Fruit fly (Drosophila melanogaster) whole organism, embryonic: ENCODE results near the gene bin.

Experiments
- CG10267 ChIP-seq: fragments of 200-800 bp; sonication (Bioruptor generic); optimal IDR thresholded peaks from 2 replicates; lab custom pipeline; 2018; ENCODE audit warnings: missing biosample characterization, mild to moderate bottlenecking, missing genetic modification characterization, moderate library complexity
- CG10654 ChIP-seq: fragments of 200-800 bp; sonication (Bioruptor generic); optimal IDR thresholded peaks from 2 replicates; lab custom pipeline; 2016; ENCODE audit warnings: missing biosample characterization, missing genetic modification characterization
- CG11696 ChIP-seq: fragments of 200-800 bp; sonication (Bioruptor generic); IDR thresholded peaks from 2 replicates; pipeline ENCODE4 v1.3.6; 2022; ENCODE audit warnings: missing biosample characterization, missing genetic modification characterization
- CG12942 ChIP-seq: fragments of 200-800 bp; sonication (Bioruptor generic); optimal IDR thresholded peaks from 3 replicates; lab custom pipeline; 2016; ENCODE audit warnings: missing biosample characterization, missing genetic modification characterization
- CG15269 ChIP-seq: fragments of 200-800 bp; sonication (Bioruptor generic); optimal IDR thresholded peaks from 2 replicates; lab custom pipeline; 2018; ENCODE audit warnings: missing biosample characterization, mild to moderate bottlenecking, missing genetic modification characterization, moderate library complexity
- CG15514 ChIP-seq: fragments of 200-800 bp; sonication (Bioruptor generic); optimal IDR thresholded peaks from 3 replicates; lab custom pipeline; 2017; ENCODE audit warnings: missing biosample characterization, missing genetic modification characterization, mild to moderate bottlenecking, moderate library complexity, missing genetic modification reagents
- CG1792 ChIP-seq: fragments of 200-800 bp; sonication (Bioruptor generic); optimal IDR thresholded peaks from 2 replicates; lab custom pipeline; 2016; ENCODE audit warnings: missing biosample characterization, missing genetic modification characterization
- CG2712 ChIP-seq: fragments of 200-800 bp; optimal IDR thresholded peaks from 3 replicates; lab custom pipeline; 2019; ENCODE audit warnings: missing biosample characterization, mild to moderate bottlenecking, missing genetic modification characterization, moderate library complexity
- CG32767 ChIP-seq: fragments of 200-800 bp; sonication (Bioruptor generic); IDR thresholded peaks from 2 replicates; pipeline ENCODE4 v1.3.6; 2022; ENCODE audit warnings: missing biosample characterization, missing genetic modification characterization
- CG42726 ChIP-seq: fragments of 200-800 bp; sonication (Bioruptor generic); IDR thresholded peaks from 2 replicates; pipeline ENCODE4 v1.3.6; 2022; ENCODE audit warnings: missing biosample characterization, missing genetic modification characterization; ENCODE audit not compliant: partially characterized antibody
- CG5180 ChIP-seq: fragments of 200-800 bp; sonication (Bioruptor generic); optimal IDR thresholded peaks from 3 replicates; lab custom pipeline; 2017; ENCODE audit warnings: missing biosample characterization, missing genetic modification characterization, mild to moderate bottlenecking, moderate library complexity, missing genetic modification reagents
- CG9609 ChIP-seq: fragments of 200-800 bp; sonication (Bioruptor generic); optimal IDR thresholded peaks from 3 replicates; lab custom pipeline; 2016; ENCODE audit warnings: missing biosample characterization, missing genetic modification characterization
- Dbx ChIP-seq: fragments of 200-800 bp; sonication (Bioruptor generic); IDR thresholded peaks from 3 replicates; pipeline ENCODE4 v1.3.6; 2022; ENCODE audit warnings: missing biosample characterization, missing genetic modification characterization
- Dip3 ChIP-seq: fragments of 200-800 bp; sonication (Bioruptor generic); optimal IDR thresholded peaks from 3 replicates; lab custom pipeline; 2016; ENCODE audit warnings: missing biosample characterization, missing genetic modification characterization
- Dll ChIP-seq: fragments of 200-800 bp; sonication (Bioruptor generic); IDR thresholded peaks from 4 replicates; pipeline ENCODE4 v1.3.6; 2022; ENCODE audit warnings: missing biosample characterization, missing genetic modification characterization; ENCODE audit not compliant: partially characterized antibody
- Doc2 ChIP-seq: fragments of 200-800 bp; sonication (Bioruptor generic); IDR thresholded peaks from 2 replicates; pipeline ENCODE4 v1.3.6; 2022; ENCODE audit warnings: missing biosample characterization, missing genetic modification characterization
- ERR ChIP-seq: fragments of 200-800 bp; sonication (Bioruptor generic); optimal IDR thresholded peaks from 2 replicates; lab custom pipeline; 2016; ENCODE audit warnings: missing biosample characterization, missing genetic modification characterization
- Eip74EF ChIP-seq, 2 experiments: fragments of 200-800 bp in 1 of 2; fragments of >200 bp in 1 of 2; sonication (Bioruptor generic) in 1 of 2; optimal IDR thresholded peaks; 2 replicates each; lab custom pipeline; 2017 to 2019; ENCODE audit warnings: missing biosample characterization in 2 of 2, missing genetic modification characterization in 2 of 2, mild to moderate bottlenecking in 1 of 2, moderate library complexity in 1 of 2
- HmgD ChIP-seq: fragments of 200-800 bp; sonication (Bioruptor generic); optimal IDR thresholded peaks from 3 replicates; lab custom pipeline; 2016; ENCODE audit warnings: missing biosample characterization, missing genetic modification characterization
- Hr3 ChIP-seq: fragments of 200-800 bp; sonication (Bioruptor generic); optimal IDR thresholded peaks from 3 replicates; lab custom pipeline; 2016; ENCODE audit warnings: missing biosample characterization, missing genetic modification characterization
- Lhr ChIP-seq: fragments of 200-800 bp; sonication (Bioruptor generic); optimal IDR thresholded peaks from 3 replicates; lab custom pipeline; 2017; ENCODE audit warnings: mild to moderate bottlenecking, missing biosample characterization, missing genetic modification reagents, missing genetic modification characterization
- MTF-1 ChIP-seq: fragments of 200-800 bp; sonication (Bioruptor generic); optimal IDR thresholded peaks from 2 replicates; lab custom pipeline; 2018; ENCODE audit warnings: missing biosample characterization, mild to moderate bottlenecking, missing genetic modification characterization, borderline replicate concordance
- Nf-YC ChIP-seq: fragments of 200-800 bp; optimal IDR thresholded peaks from 3 replicates; lab custom pipeline; 2019; ENCODE audit warnings: missing biosample characterization, mild to moderate bottlenecking, missing genetic modification characterization, moderate library complexity
- Rx ChIP-seq: fragments of 200-800 bp; sonication (Bioruptor generic); IDR thresholded peaks from 2 replicates; pipeline ENCODE4 v1.3.6; 2022; ENCODE audit warnings: missing biosample characterization, missing genetic modification characterization
- Spps ChIP-seq: fragments of 200-800 bp; sonication (Bioruptor generic); optimal IDR thresholded peaks from 2 replicates; lab custom pipeline; 2018; ENCODE audit warnings: missing biosample characterization, mild to moderate bottlenecking, missing genetic modification characterization
- Sry-β ChIP-seq: fragments of 200-800 bp; sonication (Bioruptor generic); optimal IDR thresholded peaks from 2 replicates; lab custom pipeline; 2018; ENCODE audit warnings: missing biosample characterization, mild to moderate bottlenecking, missing genetic modification characterization, moderate library complexity
- Trl ChIP-seq, 3 experiments: fragments of >200 bp in 2 of 3; fragments of 200-800 bp in 1 of 3; sonication (Bioruptor generic) in 1 of 3; optimal IDR thresholded peaks; 2 replicates in 1 of 3; 3 replicates in 2 of 3; lab custom pipeline; 2016 to 2017; ENCODE audit warnings: missing biosample characterization in 1 of 3, missing genetic modification characterization in 1 of 3
- aop ChIP-seq: fragments of 200-800 bp; sonication (Bioruptor generic); IDR thresholded peaks from 2 replicates; pipeline ENCODE4 v1.3.6; 2022; ENCODE audit warnings: missing biosample characterization, missing genetic modification characterization
- ato ChIP-seq: fragments of 200-800 bp; sonication (Bioruptor generic); IDR thresholded peaks from 2 replicates; pipeline ENCODE4 v1.3.6; 2022; ENCODE audit warnings: missing biosample characterization, missing genetic modification characterization; ENCODE audit not compliant: partially characterized antibody
- cas ChIP-seq: fragments of 200-800 bp; sonication (Bioruptor generic); IDR thresholded peaks from 2 replicates; pipeline ENCODE4 v1.3.6; 2022; ENCODE audit warnings: missing biosample characterization, missing genetic modification characterization
- dati ChIP-seq: fragments of 200-800 bp; sonication (Bioruptor generic); IDR thresholded peaks from 2 replicates; pipeline ENCODE4 v1.3.6; 2022; ENCODE audit warnings: missing biosample characterization, missing genetic modification characterization
- dmrt99B ChIP-seq: fragments of 200-800 bp; sonication (Bioruptor generic); optimal IDR thresholded peaks from 2 replicates; lab custom pipeline; 2018; ENCODE audit warnings: missing biosample characterization, mild to moderate bottlenecking, missing genetic modification characterization, moderate library complexity
- fd3F ChIP-seq: fragments of 200-800 bp; sonication (Bioruptor generic); optimal IDR thresholded peaks from 2 replicates; lab custom pipeline; 2018; ENCODE audit warnings: missing biosample characterization, mild to moderate bottlenecking, missing genetic modification characterization, moderate library complexity
- fd64A ChIP-seq: fragments of 200-800 bp; sonication (Bioruptor generic); optimal IDR thresholded peaks from 3 replicates; lab custom pipeline; 2018; ENCODE audit warnings: missing biosample characterization, mild to moderate bottlenecking, missing genetic modification characterization
- fd96Cb ChIP-seq: fragments of 200-800 bp; sonication (Bioruptor generic); optimal IDR thresholded peaks from 2 replicates; lab custom pipeline; 2018; ENCODE audit warnings: missing biosample characterization, mild to moderate bottlenecking, missing genetic modification characterization, moderate library complexity
- gsb ChIP-seq: fragments of 200-800 bp; sonication (Bioruptor generic); IDR thresholded peaks from 2 replicates; pipeline ENCODE4 v1.3.6; 2022; ENCODE audit warnings: missing biosample characterization, missing genetic modification characterization
- jing ChIP-seq: fragments of 200-800 bp; sonication (Bioruptor generic); optimal IDR thresholded peaks from 2 replicates; lab custom pipeline; 2018; ENCODE audit warnings: missing biosample characterization, mild to moderate bottlenecking, missing genetic modification characterization
- jumu ChIP-seq: fragments of 200-800 bp; sonication (Bioruptor generic); optimal IDR thresholded peaks from 3 replicates; lab custom pipeline; 2016; ENCODE audit warnings: missing biosample characterization, missing genetic modification characterization
- luna ChIP-seq: fragments of 200-800 bp; sonication (Bioruptor generic); optimal IDR thresholded peaks from 2 replicates; lab custom pipeline; 2016; ENCODE audit warnings: missing biosample characterization, missing genetic modification characterization
- mam ChIP-seq: fragments of 200-800 bp; sonication (Bioruptor generic); optimal IDR thresholded peaks from 3 replicates; lab custom pipeline; 2016; ENCODE audit warnings: missing biosample characterization, missing genetic modification characterization
- pb ChIP-seq: fragments of 200-800 bp; sonication (Bioruptor generic); optimal IDR thresholded peaks from 3 replicates; lab custom pipeline; 2016; ENCODE audit warnings: missing biosample characterization, missing genetic modification characterization
- prd ChIP-seq, 3 experiments: fragments of >200 bp in 2 of 3; fragments of 200-800 bp in 1 of 3; sonication (Bioruptor generic) in 1 of 3; optimal IDR thresholded peaks in 2 of 3; IDR thresholded peaks in 1 of 3; 2 replicates in 2 of 3; 3 replicates in 1 of 3; pipeline versions ENCODE4 v1.3.6 to Lab custom; 2017 to 2022; ENCODE audit warnings: missing biosample characterization in 1 of 3, missing genetic modification characterization in 1 of 3
- tio ChIP-seq: fragments of 200-800 bp; sonication (Bioruptor generic); optimal IDR thresholded peaks from 2 replicates; lab custom pipeline; 2017; ENCODE audit warnings: missing biosample characterization, missing genetic modification characterization, inconsistent platforms
- tup ChIP-seq: fragments of 200-800 bp; sonication (Bioruptor generic); optimal IDR thresholded peaks from 2 replicates; lab custom pipeline; 2016; ENCODE audit warnings: missing biosample characterization, mild to moderate bottlenecking, missing genetic modification characterization, moderate library complexity
- twi ChIP-seq: fragments of 200-800 bp; optimal IDR thresholded peaks from 2 replicates; lab custom pipeline; 2019; ENCODE audit warnings: missing biosample characterization, mild to moderate bottlenecking, missing genetic modification characterization, moderate library complexity
- unpg ChIP-seq: fragments of 200-800 bp; sonication (Bioruptor generic); optimal IDR thresholded peaks from 3 replicates; lab custom pipeline; 2018; ENCODE audit warnings: missing biosample characterization, mild to moderate bottlenecking, missing genetic modification characterization, moderate library complexity

Gene bin

dm6 chr3L:6955254-6956229 is 34.9 kb upstream of the bin start, which contains the start of the genes CG10077 and CG9948 (continued):
- TF ChIP-seq Rx (GFP tag; lab: Robert Waterston, UW) (peak; percentile 88), tio (GFP tag; lab: Kevin White, UChicago) (no peak), Hr3 (peak; percentile 89), Doc2 (GFP tag; lab: Robert Waterston, UW) (no peak), CG15514 (GFP tag; lab: Kevin White, UChicago) (peak; percentile 77), gsb (GFP tag; lab: Robert Waterston, UW) (peak; percentile 86), unpg (GFP tag; lab: Kevin White, UChicago) (peak; percentile 93), CG15269 (peak; percentile 93), ERR (GFP tag; lab: Kevin White, UChicago) (peak; percentile 21), CG12942 (GFP tag; lab: Kevin White, UChicago) (peak; percentile 66), CG5180 (GFP tag; lab: Kevin White, UChicago) (peak; percentile 65), luna (GFP tag; lab: Kevin White, UChicago) (peak; percentile 1), fd64A (GFP tag; lab: Kevin White, UChicago) (peak; percentile 51), CG9609 (GFP tag; lab: Kevin White, UChicago) (peak; percentile 22), tup (GFP tag; lab: Kevin White, UChicago) (peak; percentile 60), fd96Cb (peak; percentile 88), Trl (optimal IDR thresholded peaks at IDR 0.05; lab: Kevin White, UChicago) (no peak), Trl (GFP tag; optimal IDR thresholded peaks at IDR 0.05; lab: Kevin White, UChicago) (peak; percentile 60), CG10267 (peak; percentile 81), dati (GFP tag; lab: Robert Waterston, UW) (peak; percentile 71), Dip3 (GFP tag; lab: Kevin White, UChicago) (peak; percentile 64), Sry-β (GFP tag; lab: Kevin White, UChicago) (peak; percentile 3), twi (tag; lab: Kevin White, UChicago) (peak; percentile 82), jing (GFP tag; lab: Kevin White, UChicago) (peak; percentile 64), CG1792 (GFP tag; lab: Kevin White, UChicago) (no peak), CG11696 (GFP tag; lab: Robert Waterston, UW) (peak; percentile 63), aop (GFP tag; lab: Robert Waterston, UW) (0 out of 2 replicates have a peak, but pooled peaks have one; percentile 17), jumu (GFP tag; lab: Kevin White, UChicago) (peak; percentile 38), CG10654 (peak; percentile 79), Dbx (GFP tag; lab: Robert Waterston, UW) (peak; percentile 91), Lhr (GFP tag; lab: Kevin White, UChicago) (peak; percentile 10), CG32767 (GFP tag; lab: Robert Waterston, UW) (peak; percentile 86), pb (GFP tag; lab: Kevin White, UChicago) (no peak), mam (peak; percentile 68), ato (GFP tag; lab: Robert Waterston, UW) (peak; percentile 76), cas (GFP tag; lab: Robert Waterston, UW) (no peak), CG2712 (tag; lab: Kevin White, UChicago) (peak; percentile 92), CG42726 (peak; percentile 49; the same call in 1 of the 2 replicates), Spps (peak; percentile 78), dmrt99B (tag; lab: Kevin White, UChicago) (peak; percentile 91), MTF-1 (GFP tag; lab: Kevin White, UChicago) (peak; percentile 78), Nf-YC (tag; lab: Kevin White, UChicago) (peak; percentile 85), prd (optimal IDR thresholded peaks at IDR 0.05; lab: Kevin White, UChicago) (no peak), prd (GFP tag; IDR thresholded peaks at IDR 0.05; lab: Robert Waterston, UW) (peak; percentile 96), HmgD (no peak), Dll (peak; percentile 85), fd3F (GFP tag; lab: Kevin White, UChicago) (peak; percentile 85), Eip74EF (GFP tag; optimal IDR thresholded peaks at IDR 0.05; lab: Kevin White, UChicago) (peak in 1 of 2 experiments; percentile 75)
